Worm (Caenorhabditis elegans) whole organism, early embryonic: ENCODE measurements around the gene nrde-1.

ENCODE experiments used
- B0310.2 ChIP-seq: sonication (generic microtip); optimal IDR thresholded peaks from 2 replicates; lab custom pipeline; 2016; ENCODE audit warnings: mild to moderate bottlenecking, missing genetic modification characterization, missing compliant biosample characterization
- F13C5.2 ChIP-seq: sonication (generic microtip); optimal IDR thresholded peaks from 2 replicates; lab custom pipeline; 2017; ENCODE audit warnings: mild to moderate bottlenecking, missing genetic modification characterization, inconsistent platforms, missing compliant biosample characterization
- aly-1 ChIP-seq: sonication (generic microtip); optimal IDR thresholded peaks from 2 replicates; lab custom pipeline; 2016; ENCODE audit warnings: missing genetic modification characterization, missing compliant biosample characterization
- ama-1 ChIP-seq: fragments of 150-350 bp; optimal IDR thresholded peaks from 2 replicates; lab custom pipeline; 2014
- ceh-13 ChIP-seq: fragments of 200-800 bp; sonication (Bioruptor generic); optimal IDR thresholded peaks from 2 replicates; lab custom pipeline; 2018; ENCODE audit warnings: mild to moderate bottlenecking, missing genetic modification characterization, missing compliant biosample characterization
- ceh-36 ChIP-seq: sonication (generic microtip); optimal IDR thresholded peaks from 2 replicates; lab custom pipeline; 2016; ENCODE audit warnings: missing genetic modification characterization, inconsistent platforms, missing compliant biosample characterization
- ets-7 ChIP-seq: sonication (generic microtip); optimal IDR thresholded peaks from 2 replicates; lab custom pipeline; 2016; ENCODE audit warnings: missing genotype, missing genetic modification characterization, missing compliant biosample characterization
- flt-1 ChIP-seq: fragments of 200-800 bp; sonication (Bioruptor generic); IDR thresholded peaks from 2 replicates; pipeline ENCODE4 v1.3.6; 2022; ENCODE audit warnings: missing genetic modification characterization, missing compliant biosample characterization
- hmbx-1 ChIP-seq: sonication (generic microtip); optimal IDR thresholded peaks from 2 replicates; lab custom pipeline; 2016; ENCODE audit warnings: mild to moderate bottlenecking, missing genetic modification characterization, missing compliant biosample characterization
- hmg-4 ChIP-seq: fragments of 200-800 bp; sonication (Bioruptor generic); optimal IDR thresholded peaks from 2 replicates; lab custom pipeline; 2018; ENCODE audit warnings: mild to moderate bottlenecking, missing genetic modification characterization, missing compliant biosample characterization
- hnd-1 ChIP-seq: sonication (generic microtip); optimal IDR thresholded peaks from 2 replicates; lab custom pipeline; 2016; ENCODE audit warnings: missing genetic modification characterization, missing compliant biosample characterization
- pes-1 ChIP-seq: fragments of 200-800 bp; sonication (Bioruptor generic); IDR thresholded peaks from 2 replicates; pipeline ENCODE4 v1.3.6; 2022; ENCODE audit warnings: missing genetic modification reagents, missing genetic modification characterization, missing compliant biosample characterization
- scrt-1 ChIP-seq: fragments of 200-800 bp; sonication (Bioruptor generic); IDR thresholded peaks from 2 replicates; pipeline ENCODE4 v1.3.6; 2022; ENCODE audit warnings: missing genetic modification characterization, missing compliant biosample characterization
- sea-1 ChIP-seq: fragments of 200-800 bp; sonication (Bioruptor generic); conservative IDR thresholded peaks from 2 replicates; pipeline ENCODE4 v1.3.6; 2022; ENCODE audit warnings: missing genetic modification characterization, missing compliant biosample characterization
- tbx-11 ChIP-seq: fragments of 200-800 bp; sonication (Bioruptor generic); IDR thresholded peaks from 2 replicates; pipeline ENCODE4 v1.3.6; 2022; ENCODE audit warnings: missing genetic modification characterization, missing compliant biosample characterization
- tbx-37 ChIP-seq: fragments of 200-800 bp; sonication (Bioruptor generic); conservative IDR thresholded peaks from 2 replicates; pipeline ENCODE4 v1.3.6; 2022; ENCODE audit warnings: missing genetic modification reagents, missing genetic modification characterization, missing compliant biosample characterization
- tra-4 ChIP-seq: sonication (generic microtip); optimal IDR thresholded peaks from 2 replicates; lab custom pipeline; 2017; ENCODE audit warnings: missing genetic modification characterization, missing compliant biosample characterization

nrde-1 gene

DNA sequence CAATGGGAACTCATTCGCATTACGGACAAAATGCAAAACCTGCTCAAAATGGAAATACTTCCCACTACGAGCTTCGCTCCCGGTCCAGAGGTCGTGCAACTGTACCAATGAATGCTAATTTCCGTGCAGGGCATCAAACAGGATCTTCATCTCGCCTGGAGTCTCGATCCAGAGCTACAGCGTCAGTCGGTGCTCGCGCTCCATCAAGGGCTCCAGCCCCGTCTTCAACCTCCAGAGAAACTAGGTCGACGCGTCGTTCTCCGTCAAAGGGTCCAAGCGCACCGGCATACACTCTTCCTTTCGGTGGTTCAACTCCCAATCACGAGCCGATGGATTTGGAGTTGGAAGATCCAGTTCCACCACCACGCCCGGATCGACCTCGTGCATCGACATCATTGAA is 24.5 kb downstream of the nrde-1 start:
- TF ChIP-seq hnd-1: no peak
- TF ChIP-seq ama-1 (lab: Kevin White, UChicago): no peak
- TF ChIP-seq ceh-36 (tag; lab: Kevin White, UChicago): no peak
- no peak for TF ChIP-seq tbx-11 (GFP tag; lab: Robert Waterston, UW)
- no peak for TF ChIP-seq hmg-4 (GFP tag; lab: Kevin White, UChicago)

DNA sequence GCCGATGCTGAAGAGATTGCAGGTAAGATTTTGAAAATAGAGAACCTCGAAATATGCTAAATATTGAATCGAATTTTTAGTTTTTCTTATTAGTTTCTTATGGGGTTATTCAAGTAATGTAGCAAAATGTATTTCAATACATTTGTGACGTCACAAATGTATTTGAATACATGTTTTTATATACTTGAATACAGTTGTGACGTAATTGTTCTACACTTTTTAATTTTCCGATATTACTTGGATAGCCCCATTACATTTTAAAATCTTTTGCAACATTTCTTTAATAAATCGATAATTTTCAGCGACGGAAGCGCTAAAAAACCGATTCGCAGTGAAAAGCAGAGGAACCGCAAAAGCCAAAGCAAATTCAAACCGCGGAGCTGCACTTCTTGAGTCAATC is 25.1 kb downstream of the nrde-1 start:
- TF ChIP-seq flt-1 (GFP tag; lab: Robert Waterston, UW) (no peak), ets-7 (tag; lab: Kevin White, UChicago) (no peak), ceh-36 (tag; lab: Kevin White, UChicago) (no peak), aly-1 (tag; lab: Kevin White, UChicago) (no peak), tbx-37 (GFP tag; lab: Robert Waterston, UW) (no peak), hnd-1 (no peak), tbx-11 (GFP tag; lab: Robert Waterston, UW) (no peak), hmg-4 (GFP tag; lab: Kevin White, UChicago) (no peak), F13C5.2 (tag; lab: Kevin White, UChicago) (no peak)

DNA sequence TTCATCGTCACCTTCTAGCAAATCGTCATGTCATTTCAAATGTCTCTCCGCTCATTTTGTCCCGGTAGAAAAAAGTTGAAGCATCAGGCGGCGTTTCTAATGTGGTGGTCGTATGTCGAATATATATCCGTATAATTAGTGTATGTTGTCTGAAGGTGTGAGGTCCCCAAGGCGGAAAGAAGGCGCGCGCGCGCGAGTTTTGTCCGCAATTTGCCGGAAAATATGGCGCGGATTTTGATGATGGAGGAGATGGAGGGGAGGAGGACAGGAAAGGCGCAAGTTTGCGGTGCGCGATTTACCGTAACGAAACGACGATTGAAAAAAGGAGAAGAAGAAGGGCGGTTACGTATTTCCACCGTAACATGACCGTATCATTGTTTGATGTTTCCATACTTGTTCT is 28.8 kb downstream of the nrde-1 start:
- TF ChIP-seq ets-7 (tag; lab: Kevin White, UChicago): no peak
- no peak for TF ChIP-seq ceh-13 (GFP tag; lab: Kevin White, UChicago)
- TF ChIP-seq ceh-36 (tag; lab: Kevin White, UChicago): no peak
- no peak for TF ChIP-seq hmg-4 (GFP tag; lab: Kevin White, UChicago)
- no peak for TF ChIP-seq scrt-1 (GFP tag; lab: Robert Waterston, UW)
- no peak for TF ChIP-seq hnd-1
- no peak for TF ChIP-seq sea-1 (GFP tag; lab: Robert Waterston, UW)
- TF ChIP-seq tbx-37 (GFP tag; lab: Robert Waterston, UW): no peak
- TF ChIP-seq pes-1: no peak
- TF ChIP-seq F13C5.2 (tag; lab: Kevin White, UChicago): no peak
- no peak for TF ChIP-seq tbx-11 (GFP tag; lab: Robert Waterston, UW)
- no peak for TF ChIP-seq B0310.2 (tag; lab: Kevin White, UChicago)
- TF ChIP-seq hmbx-1 (tag; lab: Kevin White, UChicago): no peak
- TF ChIP-seq aly-1 (tag; lab: Kevin White, UChicago): no peak
- TF ChIP-seq flt-1 (GFP tag; lab: Robert Waterston, UW): no peak
- TF ChIP-seq tra-4 (tag; lab: Kevin White, UChicago): no peak

DNA sequence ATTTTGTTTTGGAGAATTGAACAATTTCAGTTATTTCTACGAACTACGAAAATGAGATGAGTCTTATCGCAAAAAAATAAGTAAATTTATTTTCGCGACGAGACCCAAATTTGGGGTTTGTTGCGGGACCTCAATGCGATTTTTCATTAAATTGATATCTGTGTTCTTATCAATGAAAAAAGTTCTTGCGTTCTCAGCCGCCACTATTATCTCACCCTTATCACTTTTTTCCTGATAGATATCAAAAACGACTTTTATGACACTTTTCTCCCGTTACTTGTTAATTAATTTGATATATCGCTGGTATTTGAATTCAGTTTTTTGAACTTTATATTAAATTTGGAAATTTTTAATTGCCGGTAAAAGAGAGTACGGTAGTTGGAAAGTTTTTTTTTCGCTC is 30.1 kb downstream of the nrde-1 start:
- TF ChIP-seq B0310.2 (tag; lab: Kevin White, UChicago) (no peak), tra-4 (tag; lab: Kevin White, UChicago) (no peak), tbx-37 (GFP tag; lab: Robert Waterston, UW) (no peak)

DNA sequence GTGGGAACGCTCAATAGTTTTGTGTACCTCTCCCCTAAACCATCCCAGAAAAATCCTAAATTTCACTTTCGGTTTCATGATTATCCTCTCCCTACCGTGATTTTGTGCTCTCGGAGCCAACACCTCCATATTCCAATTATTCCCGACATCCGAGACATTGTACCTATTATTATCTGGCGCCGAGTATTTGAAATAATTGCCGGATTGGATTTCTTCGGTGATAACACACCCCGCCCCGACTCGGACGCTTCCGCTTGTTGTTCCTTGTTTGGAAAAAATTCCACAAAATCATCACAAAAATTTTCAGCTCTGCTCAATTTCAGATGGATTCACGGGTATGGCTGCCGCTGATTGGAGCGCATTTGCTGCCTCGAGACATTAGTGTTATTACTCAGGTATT is 31.9 kb downstream of the nrde-1 start, which contains the start of gene lin-48:
Gene lin-48 (plus strand): TSS at position 301 of the 400 bp plus-strand sequence.
- TF ChIP-seq tbx-11 (GFP tag; lab: Robert Waterston, UW) (no peak), tra-4 (tag; lab: Kevin White, UChicago) (no peak), ets-7 (tag; lab: Kevin White, UChicago) (no peak), tbx-37 (GFP tag; lab: Robert Waterston, UW) (no peak), ama-1 (lab: Kevin White, UChicago) (no peak), B0310.2 (tag; lab: Kevin White, UChicago) (no peak), hmg-4 (GFP tag; lab: Kevin White, UChicago) (no peak), scrt-1 (GFP tag; lab: Robert Waterston, UW) (no peak), F13C5.2 (tag; lab: Kevin White, UChicago) (no peak), ceh-13 (GFP tag; lab: Kevin White, UChicago) (no peak)

DNA sequence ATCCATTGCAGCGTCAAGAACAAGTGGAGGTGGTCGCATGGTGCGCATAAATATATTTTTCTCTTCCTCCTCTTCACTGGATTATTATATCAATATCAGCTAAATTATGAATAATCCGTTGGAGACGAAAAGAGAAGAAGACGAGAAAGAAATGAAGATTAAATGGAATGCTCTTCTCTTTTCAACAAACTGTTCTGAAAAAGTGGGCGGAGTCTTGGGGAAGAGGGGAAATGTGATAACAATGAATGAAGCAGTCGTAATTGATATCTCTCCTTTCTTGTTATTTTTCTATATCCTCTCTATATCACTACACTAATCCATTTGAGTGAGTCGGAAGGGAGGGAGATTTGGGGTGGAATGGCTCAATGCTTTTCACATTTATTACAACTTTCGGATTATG is 46.0 kb downstream of the nrde-1 start, which contains the start of gene arcp-1:
Gene arcp-1 (minus strand): TSS at position 101 of the 400 bp plus-strand sequence.
- no peak for TF ChIP-seq F13C5.2 (tag; lab: Kevin White, UChicago)
- TF ChIP-seq hmbx-1 (tag; lab: Kevin White, UChicago): no peak
- TF ChIP-seq tbx-11 (GFP tag; lab: Robert Waterston, UW): no peak
- TF ChIP-seq ceh-36 (tag; lab: Kevin White, UChicago): no peak
- no peak for TF ChIP-seq ama-1 (lab: Kevin White, UChicago)
- no peak for TF ChIP-seq ets-7 (tag; lab: Kevin White, UChicago)
- no peak for TF ChIP-seq tbx-37 (GFP tag; lab: Robert Waterston, UW)
- no peak for TF ChIP-seq ceh-13 (GFP tag; lab: Kevin White, UChicago)
- TF ChIP-seq scrt-1 (GFP tag; lab: Robert Waterston, UW): no peak
- no peak for TF ChIP-seq hmg-4 (GFP tag; lab: Kevin White, UChicago)

DNA sequence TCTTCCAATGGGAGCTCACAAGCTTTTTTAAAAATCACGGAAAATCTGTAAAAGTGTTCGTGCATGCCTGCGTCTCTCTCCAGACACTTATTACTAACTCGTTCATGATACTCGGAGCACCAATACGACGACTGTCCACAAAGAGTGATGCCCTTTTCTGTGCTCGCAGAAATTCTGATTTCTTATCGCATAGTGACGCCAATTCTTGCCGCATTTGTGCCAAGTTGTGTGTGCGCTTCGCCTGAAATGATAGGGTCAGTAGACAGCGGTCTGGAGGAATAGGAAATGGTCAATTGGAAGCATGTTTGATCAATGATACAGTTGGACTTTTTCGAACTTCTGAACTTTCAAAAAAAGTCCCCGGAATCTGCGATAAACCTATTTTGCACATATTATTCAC is 50.8 kb downstream of the nrde-1 start:
- TF ChIP-seq ceh-13 (GFP tag; lab: Kevin White, UChicago): no peak
- no peak for TF ChIP-seq hmg-4 (GFP tag; lab: Kevin White, UChicago)
- no peak for TF ChIP-seq ceh-36 (tag; lab: Kevin White, UChicago)
- no peak for TF ChIP-seq hmbx-1 (tag; lab: Kevin White, UChicago)
- TF ChIP-seq scrt-1 (GFP tag; lab: Robert Waterston, UW): no peak
- TF ChIP-seq tbx-11 (GFP tag; lab: Robert Waterston, UW): no peak
- no peak for TF ChIP-seq F13C5.2 (tag; lab: Kevin White, UChicago)
- TF ChIP-seq ets-7 (tag; lab: Kevin White, UChicago): no peak

DNA sequence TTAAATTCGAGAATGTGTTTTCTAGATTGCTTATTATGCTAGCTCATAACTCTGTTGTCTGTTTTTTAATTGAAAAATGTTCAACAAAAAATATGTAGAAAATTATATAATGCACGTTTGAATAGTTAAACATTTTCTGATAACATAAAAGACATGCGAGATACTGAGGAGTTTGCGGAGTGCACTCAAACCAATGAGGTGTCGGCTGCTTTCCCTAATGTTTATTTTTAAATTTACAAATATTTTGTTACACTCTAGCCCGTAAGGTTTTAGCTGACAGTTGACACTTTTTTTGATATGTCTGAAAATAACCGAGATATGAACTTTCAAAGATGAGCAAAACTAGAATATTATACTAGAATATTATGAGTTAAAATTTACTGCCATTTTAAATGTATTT is 51.3 kb downstream of the nrde-1 start:
- no peak for TF ChIP-seq scrt-1 (GFP tag; lab: Robert Waterston, UW)
- TF ChIP-seq tbx-11 (GFP tag; lab: Robert Waterston, UW): no peak
- TF ChIP-seq B0310.2 (tag; lab: Kevin White, UChicago): no peak
